Fruit fly (Drosophila melanogaster) whole organism, embryonic: ENCODE measurements around the gene tra.

ENCODE experiments used
- Ada2b ChIP-seq: fragments of 200-800 bp; sonication (Bioruptor generic); IDR thresholded peaks from 2 replicates; pipeline ENCODE4 v1.3.6; 2022; ENCODE audit warnings: missing biosample characterization, missing genetic modification characterization
- Atf6 ChIP-seq: fragments of 200-800 bp; sonication (Bioruptor generic); IDR thresholded peaks from 2 replicates; pipeline ENCODE4 v1.3.6; 2022; ENCODE audit warnings: missing biosample characterization, missing genetic modification characterization
- Blimp-1 ChIP-seq: fragments of 200-800 bp; sonication (Bioruptor generic); optimal IDR thresholded peaks from 3 replicates; lab custom pipeline; 2018; ENCODE audit warnings: missing biosample characterization, missing genetic modification characterization, mild to moderate bottlenecking, moderate library complexity, missing genetic modification reagents
- CG10565 ChIP-seq: fragments of 200-800 bp; sonication (Bioruptor generic); optimal IDR thresholded peaks from 3 replicates; lab custom pipeline; 2016; ENCODE audit warnings: missing biosample characterization, mild to moderate bottlenecking, missing genetic modification characterization
- CG10979 ChIP-seq: fragments of 200-800 bp; sonication (Bioruptor generic); optimal IDR thresholded peaks from 2 replicates; lab custom pipeline; 2018; ENCODE audit warnings: missing biosample characterization, mild to moderate bottlenecking, missing genetic modification characterization, moderate library complexity
- CG11504 ChIP-seq: fragments of 200-800 bp; sonication (Bioruptor generic); optimal IDR thresholded peaks from 3 replicates; lab custom pipeline; 2019; ENCODE audit warnings: missing biosample characterization, mild to moderate bottlenecking, missing genetic modification characterization, moderate library complexity
- CG13624 ChIP-seq: fragments of 200-800 bp; sonication (Bioruptor generic); optimal IDR thresholded peaks from 2 replicates; lab custom pipeline; 2016; ENCODE audit warnings: missing biosample characterization, missing genetic modification characterization
- CG14014 ChIP-seq: fragments of 200-800 bp; sonication (Bioruptor generic); IDR thresholded peaks from 2 replicates; pipeline ENCODE4 v1.3.6; 2022; ENCODE audit warnings: missing biosample characterization, missing genetic modification characterization
- CG14050 ChIP-seq: fragments of 200-800 bp; sonication (Bioruptor generic); IDR thresholded peaks from 3 replicates; pipeline ENCODE4 v1.3.6; 2022; ENCODE audit warnings: missing biosample characterization, missing genetic modification characterization
- CG17802 ChIP-seq: fragments of 200-800 bp; sonication (Bioruptor generic); optimal IDR thresholded peaks from 2 replicates; lab custom pipeline; 2018; ENCODE audit warnings: missing biosample characterization, mild to moderate bottlenecking, missing genetic modification characterization, moderate library complexity
- CG2116 ChIP-seq: fragments of 200-800 bp; sonication (Bioruptor generic); optimal IDR thresholded peaks from 3 replicates; lab custom pipeline; 2018; ENCODE audit warnings: missing biosample characterization, mild to moderate bottlenecking, missing genetic modification characterization
- CG3407 ChIP-seq: fragments of 200-800 bp; sonication (Bioruptor generic); optimal IDR thresholded peaks from 2 replicates; lab custom pipeline; 2018; ENCODE audit warnings: missing biosample characterization, mild to moderate bottlenecking, missing genetic modification characterization
- CG4360 ChIP-seq: fragments of 200-800 bp; sonication (Bioruptor generic); IDR thresholded peaks from 2 replicates; pipeline ENCODE4 v1.3.6; 2022; ENCODE audit warnings: missing biosample characterization, missing genetic modification characterization
- CG6175 ChIP-seq: fragments of 200-800 bp; sonication (Bioruptor generic); IDR thresholded peaks from 3 replicates; pipeline ENCODE4 v1.3.6; 2022; ENCODE audit warnings: missing biosample characterization, missing genetic modification characterization
- CG7839 ChIP-seq: fragments of 200-800 bp; sonication (Bioruptor generic); optimal IDR thresholded peaks from 3 replicates; lab custom pipeline; 2018; ENCODE audit warnings: missing biosample characterization, mild to moderate bottlenecking, missing genetic modification characterization, moderate library complexity
- CG8388 ChIP-seq: fragments of 200-800 bp; sonication (Bioruptor generic); optimal IDR thresholded peaks from 2 replicates; lab custom pipeline; 2019; ENCODE audit warnings: missing biosample characterization, mild to moderate bottlenecking, missing genetic modification characterization, moderate library complexity
- CG9727 ChIP-seq: fragments of 200-800 bp; sonication (Bioruptor generic); optimal IDR thresholded peaks from 3 replicates; lab custom pipeline; 2017; ENCODE audit warnings: missing biosample characterization, mild to moderate bottlenecking, missing genetic modification characterization
- CoRest ChIP-seq: fragments of 200-800 bp; sonication (Bioruptor generic); optimal IDR thresholded peaks from 3 replicates; lab custom pipeline; 2018; ENCODE audit warnings: missing biosample characterization, mild to moderate bottlenecking, missing genetic modification characterization, moderate library complexity
- H2.0 ChIP-seq: fragments of 200-800 bp; sonication (Bioruptor generic); IDR thresholded peaks from 2 replicates; pipeline ENCODE4 v1.3.6; 2022; ENCODE audit warnings: missing biosample characterization, missing genetic modification characterization
- Hmr ChIP-seq: fragments of 200-800 bp; sonication (Bioruptor generic); optimal IDR thresholded peaks from 3 replicates; lab custom pipeline; 2017; ENCODE audit warnings: mild to moderate bottlenecking, missing biosample characterization, missing genetic modification reagents, missing genetic modification characterization
- Hr51 ChIP-seq, 2 experiments: fragments of 200-800 bp; sonication (Bioruptor generic); optimal IDR thresholded peaks; 2 replicates in 1 of 2; 3 replicates in 1 of 2; lab custom pipeline; 2016 to 2018; ENCODE audit warnings: missing biosample characterization in 2 of 2, missing genetic modification characterization in 2 of 2, mild to moderate bottlenecking in 1 of 2, moderate library complexity in 1 of 2
- Hsf ChIP-seq: fragments of 200-800 bp; sonication (Bioruptor generic); optimal IDR thresholded peaks from 3 replicates; lab custom pipeline; 2016; ENCODE audit warnings: missing biosample characterization, missing genetic modification characterization
- Jarid2 ChIP-seq: fragments of 200-800 bp; sonication (Bioruptor generic); optimal IDR thresholded peaks from 3 replicates; lab custom pipeline; 2017; ENCODE audit warnings: mild to moderate bottlenecking, missing biosample characterization, missing genetic modification reagents, missing genetic modification characterization
- Med ChIP-seq: fragments of 200-800 bp; sonication (Bioruptor generic); peaks from one replicate; lab custom pipeline; 2016; ENCODE audit warnings: missing biosample characterization, missing genetic modification characterization, mild to moderate bottlenecking, inconsistent platforms, moderate library complexity
- Ptx1 ChIP-seq: fragments of 200-800 bp; sonication (Bioruptor generic); IDR thresholded peaks from 2 replicates; pipeline ENCODE4 v1.3.6; 2022; ENCODE audit warnings: missing biosample characterization, missing genetic modification characterization
- Ravus ChIP-seq: fragments of 200-800 bp; sonication (Bioruptor generic); IDR thresholded peaks from 2 replicates; pipeline ENCODE4 v1.3.6; 2022; ENCODE audit warnings: missing biosample characterization, missing genetic modification characterization
- Sox102F ChIP-seq: fragments of 200-800 bp; sonication (Bioruptor generic); optimal IDR thresholded peaks from 2 replicates; lab custom pipeline; 2018; ENCODE audit warnings: missing biosample characterization, mild to moderate bottlenecking, missing genetic modification characterization, moderate library complexity
- Sry-δ ChIP-seq: fragments of 200-800 bp; sonication (Bioruptor generic); optimal IDR thresholded peaks from 2 replicates; lab custom pipeline; 2016; ENCODE audit warnings: missing biosample characterization, missing genetic modification characterization
- Xrp1 ChIP-seq: fragments of 200-800 bp; sonication (Bioruptor generic); IDR thresholded peaks from 2 replicates; pipeline ENCODE4 v1.3.6; 2022; ENCODE audit warnings: missing biosample characterization, missing genetic modification characterization
- amos ChIP-seq: fragments of 200-800 bp; sonication (Bioruptor generic); IDR thresholded peaks from 2 replicates; pipeline ENCODE4 v1.3.6; 2022; ENCODE audit warnings: missing biosample characterization, missing genetic modification characterization; ENCODE audit not compliant: partially characterized antibody
- bsh ChIP-seq, 2 experiments: fragments of 200-800 bp; sonication (Bioruptor generic); optimal IDR thresholded peaks; 2 replicates each; lab custom pipeline; 2017 to 2018; ENCODE audit warnings: mild to moderate bottlenecking in 2 of 2, missing biosample characterization in 2 of 2, missing genetic modification characterization in 2 of 2, moderate library complexity in 1 of 2
- dan ChIP-seq: fragments of 200-800 bp; sonication (Bioruptor generic); IDR thresholded peaks from 2 replicates; pipeline ENCODE4 v1.3.6; 2022; ENCODE audit warnings: missing biosample characterization, missing genetic modification characterization
- dmrt11E ChIP-seq: fragments of 200-800 bp; sonication (Bioruptor generic); optimal IDR thresholded peaks from 3 replicates; lab custom pipeline; 2018; ENCODE audit warnings: missing biosample characterization, mild to moderate bottlenecking, missing genetic modification characterization, moderate library complexity
- jigr1 ChIP-seq: fragments of 200-800 bp; sonication (Bioruptor generic); IDR thresholded peaks from 3 replicates; pipeline ENCODE4 v1.3.6; 2022; ENCODE audit warnings: missing biosample characterization, missing genetic modification characterization
- ken ChIP-seq: fragments of 200-800 bp; sonication (Bioruptor generic); IDR thresholded peaks from 3 replicates; pipeline ENCODE4 v1.3.6; 2022; ENCODE audit warnings: missing biosample characterization, missing genetic modification characterization
- nmo ChIP-seq: fragments of 200-800 bp; sonication (Bioruptor generic); optimal IDR thresholded peaks from 2 replicates; lab custom pipeline; 2018; ENCODE audit warnings: missing biosample characterization, mild to moderate bottlenecking, missing genetic modification characterization, moderate library complexity
- phol ChIP-seq: fragments of 200-800 bp; sonication (Bioruptor generic); optimal IDR thresholded peaks from 3 replicates; lab custom pipeline; 2018; ENCODE audit warnings: missing biosample characterization, mild to moderate bottlenecking, missing genetic modification characterization, moderate library complexity
- pita ChIP-seq: fragments of 200-800 bp; sonication (Bioruptor generic); optimal IDR thresholded peaks from 2 replicates; lab custom pipeline; 2017; ENCODE audit warnings: missing biosample characterization, mild to moderate bottlenecking, missing genetic modification characterization
- pros ChIP-seq: fragments of 200-800 bp; sonication (Bioruptor generic); optimal IDR thresholded peaks from 3 replicates; lab custom pipeline; 2019; ENCODE audit warnings: missing biosample characterization, mild to moderate bottlenecking, missing genetic modification characterization, moderate library complexity
- row ChIP-seq: fragments of 200-800 bp; sonication (Bioruptor generic); IDR thresholded peaks from 3 replicates; pipeline ENCODE4 v1.3.6; 2022; ENCODE audit warnings: missing biosample characterization, missing genetic modification characterization
- sens ChIP-seq: fragments of 200-800 bp; sonication (Bioruptor generic); peaks from one replicate; lab custom pipeline; 2016; ENCODE audit warnings: missing biosample characterization, missing genetic modification characterization
- stwl ChIP-seq: fragments of 200-800 bp; sonication (Bioruptor generic); optimal IDR thresholded peaks from 3 replicates; lab custom pipeline; 2018; ENCODE audit warnings: missing biosample characterization, mild to moderate bottlenecking, missing genetic modification characterization, moderate library complexity
- tgo ChIP-seq: fragments of 200-800 bp; sonication (Bioruptor generic); IDR thresholded peaks from 3 replicates; pipeline ENCODE4 v1.3.6; 2022; ENCODE audit warnings: missing biosample characterization, missing genetic modification characterization
- unpg ChIP-seq: fragments of 200-800 bp; sonication (Bioruptor generic); optimal IDR thresholded peaks from 3 replicates; lab custom pipeline; 2018; ENCODE audit warnings: missing biosample characterization, mild to moderate bottlenecking, missing genetic modification characterization, moderate library complexity
- vvl ChIP-seq: fragments of 200-800 bp; sonication (Bioruptor generic); IDR thresholded peaks from 2 replicates; pipeline ENCODE4 v1.3.6; 2022; ENCODE audit warnings: missing biosample characterization, missing genetic modification characterization

The tra gene

DNA sequence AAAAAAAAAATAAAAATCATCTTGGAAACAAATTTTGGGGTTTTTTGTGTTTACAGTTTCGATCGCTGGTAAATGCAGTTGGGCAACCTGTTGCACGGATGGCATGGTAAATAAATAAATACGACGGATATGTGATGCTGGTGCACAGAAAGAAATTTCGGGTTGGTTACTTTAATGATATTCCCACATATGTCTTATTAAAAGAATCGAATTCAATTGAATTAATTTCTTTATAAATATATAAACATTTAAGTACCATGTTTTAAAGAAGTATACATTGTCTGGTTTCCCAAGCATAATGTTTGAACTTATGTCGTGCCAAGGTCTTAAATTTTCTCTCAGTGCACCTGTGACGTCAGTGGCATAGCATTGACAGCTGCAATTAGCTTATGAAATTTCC lies 23.4 kb downstream of the tra start (continued):
- TF ChIP-seq Blimp-1 (peak; percentile 77), CG14050 (GFP tag; lab: Robert Waterston, UW) (no peak), bsh (GFP tag; optimal IDR thresholded peaks at IDR 0.05; lab: Kevin White, UChicago) (peak in 1 of 2 experiments; percentile 84)

DNA sequence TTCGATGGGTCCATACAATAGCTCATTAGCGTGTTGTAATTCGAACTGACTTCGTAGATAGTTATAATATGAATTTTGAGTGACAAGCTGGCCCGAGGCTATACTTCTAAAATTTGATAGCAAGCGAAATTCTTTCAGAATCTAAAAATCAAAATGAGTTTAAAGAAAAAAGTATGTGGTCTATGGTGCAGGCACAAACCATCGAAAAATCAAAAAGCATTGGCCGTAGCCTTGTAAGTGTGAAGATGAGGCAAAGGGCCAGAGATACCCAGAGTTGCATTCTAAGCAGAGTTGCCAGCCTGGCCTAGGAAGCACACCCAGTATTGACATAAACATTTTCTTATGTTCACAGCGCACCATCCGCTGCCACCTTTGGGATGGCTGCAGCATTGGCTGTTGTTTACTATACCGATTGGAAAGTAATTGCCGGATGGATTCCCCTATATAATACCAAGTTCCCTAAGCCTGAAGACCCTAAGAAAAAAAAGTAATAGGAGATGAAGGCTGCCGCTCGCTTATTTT lies 24.1 kb downstream of the tra start, which contains the start of gene UQCR-6.4L:
Gene UQCR-6.4L (plus strand): TSS at position 51 of the 522 bp plus-strand sequence.
- TF ChIP-seq amos (peak; percentile 8; the same call in 1 of the 2 replicates), row (GFP tag; lab: Robert Waterston, UW) (0 out of 3 replicates have a peak, but pooled peaks have one; percentile 7), CG6175 (no peak), sens (GFP tag; lab: Kevin White, UChicago) (peak; percentile 65), Med (GFP tag; lab: Kevin White, UChicago) (peak; percentile 34), CG3407 (GFP tag; lab: Kevin White, UChicago) (no peak), stwl (tag; lab: Kevin White, UChicago) (peak; percentile 97), CG4360 (GFP tag; lab: Robert Waterston, UW) (no peak), Sox102F (GFP tag; lab: Kevin White, UChicago) (no peak), Hmr (GFP tag; lab: Kevin White, UChicago) (no peak), ken (0 out of 3 replicates have a peak, but pooled peaks have one; percentile 10), CG2116 (GFP tag; lab: Kevin White, UChicago) (peak; percentile 64), Hr51 (GFP tag; optimal IDR thresholded peaks at IDR 0.05; lab: Kevin White, UChicago) (no peak)

DNA sequence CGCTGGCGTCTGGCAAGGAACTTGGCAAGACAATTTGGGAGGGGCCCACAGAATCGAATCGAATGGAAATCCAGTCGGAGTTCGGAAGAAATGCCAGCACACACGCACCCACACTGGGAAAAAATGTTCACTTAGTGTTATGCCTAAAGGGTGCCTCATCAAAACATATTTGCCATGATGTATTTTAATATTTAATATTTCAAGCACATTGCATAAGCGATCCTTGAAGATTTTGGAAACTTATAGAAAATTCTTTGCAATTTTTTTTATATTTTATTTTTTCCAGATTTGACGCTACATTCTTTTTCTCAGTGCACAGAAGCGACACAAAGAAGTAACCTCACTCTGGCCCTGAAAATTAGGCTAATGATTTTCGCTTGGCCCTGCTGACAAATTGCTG lies 24.8 kb downstream of the tra start:
- peak; percentile 13 for TF ChIP-seq unpg
- no peak for TF ChIP-seq vvl (GFP tag; lab: Robert Waterston, UW)
- TF ChIP-seq row (GFP tag; lab: Robert Waterston, UW), result peak; percentile 49
- peak; percentile 34 for TF ChIP-seq dmrt11E (tag; lab: Kevin White, UChicago)
- no peak for TF ChIP-seq CG10565 (GFP tag; lab: Kevin White, UChicago)
- peak; percentile 23; the same call in 1 of the 2 replicates for TF ChIP-seq Ptx1
- TF ChIP-seq Sry-δ, result no peak
- no peak for TF ChIP-seq CG8388 (GFP tag; lab: Kevin White, UChicago)
- TF ChIP-seq Sox102F (GFP tag; lab: Kevin White, UChicago), result peak; percentile 42
- TF ChIP-seq pita (GFP tag; lab: Kevin White, UChicago), result no peak
- no peak for TF ChIP-seq CG17802 (tag; lab: Kevin White, UChicago)
- peak; percentile 22 for TF ChIP-seq CG7839 (tag; lab: Kevin White, UChicago)
- peak; percentile 43 for TF ChIP-seq CG10979
- TF ChIP-seq CG11504, result peak; percentile 39
- no peak for TF ChIP-seq CG14014
- TF ChIP-seq pros (GFP tag; lab: Kevin White, UChicago), result no peak
- peak; percentile 25; the same call in 1 of the 2 replicates for TF ChIP-seq Atf6 (GFP tag; lab: Robert Waterston, UW)
- TF ChIP-seq CoRest (tag; lab: Kevin White, UChicago), result peak; percentile 17
- peak in 1 of 2 experiments; percentile 35 for TF ChIP-seq bsh (GFP tag; optimal IDR thresholded peaks at IDR 0.05; lab: Kevin White, UChicago)
- no peak for TF ChIP-seq Hmr (GFP tag; lab: Kevin White, UChicago)
- TF ChIP-seq CG13624 (GFP tag; lab: Kevin White, UChicago), result no peak
- peak; percentile 51; the same call in 1 of the 2 replicates for TF ChIP-seq Xrp1 (GFP tag; lab: Robert Waterston, UW)
- 0 out of 2 replicates have a peak, but pooled peaks have one; percentile 15 for TF ChIP-seq Ada2b (GFP tag; lab: Robert Waterston, UW)
- no peak for TF ChIP-seq Jarid2
- no peak for TF ChIP-seq jigr1 (GFP tag; lab: Robert Waterston, UW)
- peak; percentile 27; the same call in 1 of the 3 replicates for TF ChIP-seq tgo (GFP tag; lab: Robert Waterston, UW)
- peak; percentile 13 for TF ChIP-seq nmo (GFP tag; lab: Kevin White, UChicago)
- TF ChIP-seq CG9727 (GFP tag; lab: Kevin White, UChicago), result peak; percentile 11
- no peak for TF ChIP-seq Ravus (GFP tag; lab: Robert Waterston, UW)
- TF ChIP-seq H2.0, result 0 out of 2 replicates have a peak, but pooled peaks have one; percentile 11
- peak; percentile 12 for TF ChIP-seq Hsf (GFP tag; lab: Kevin White, UChicago)
- no peak for TF ChIP-seq dan (GFP tag; lab: Robert Waterston, UW)
- peak; percentile 30 for TF ChIP-seq phol (tag; lab: Kevin White, UChicago)
